Fruit fly (Drosophila melanogaster) whole organism, wandering third instar larva: ENCODE data around the gene Phb1.

Source experiments
- CG9705 ChIP-seq: fragments of 200-800 bp; sonication (Bioruptor generic); optimal IDR thresholded peaks from 2 replicates; lab custom pipeline; 2018; ENCODE audit warnings: missing biosample characterization, mild to moderate bottlenecking, missing genetic modification characterization
- CrebA ChIP-seq: fragments of 200-800 bp; sonication (Bioruptor generic); optimal IDR thresholded peaks from 2 replicates; lab custom pipeline; 2016; ENCODE audit warnings: missing biosample characterization, mild to moderate bottlenecking, missing genetic modification characterization, borderline replicate concordance
- Dfd ChIP-seq: fragments of >200 bp; optimal IDR thresholded peaks from 2 replicates; lab custom pipeline; 2017; ENCODE audit warnings: missing biosample characterization, missing genetic modification characterization
- Dif ChIP-seq: fragments of 200-275, 200-300 bp; sonication (Bioruptor generic); optimal IDR thresholded peaks from 2 replicates; lab custom pipeline; 2018; ENCODE audit warnings: missing biosample characterization, missing genetic modification characterization; ENCODE audit not compliant: partially characterized antibody
- Jra ChIP-seq: sonication (Bioruptor generic); optimal IDR thresholded peaks from 2 replicates; lab custom pipeline; 2016; ENCODE audit warnings: missing biosample characterization, missing genetic modification characterization
- Myc ChIP-seq: fragments of >200 bp; optimal IDR thresholded peaks from 2 replicates; lab custom pipeline; 2017
- N ChIP-seq: fragments of >200 bp; optimal IDR thresholded peaks from 2 replicates; lab custom pipeline; 2018; ENCODE audit warnings: missing biosample characterization, missing external identifiers, missing genetic modification characterization
- Rel ChIP-seq, 2 experiments: fragments of 200-800 bp; sonication (Bioruptor generic) in 1 of 2; optimal IDR thresholded peaks; 2 replicates in 1 of 2; 3 replicates in 1 of 2; lab custom pipeline; 2016 to 2019; ENCODE audit warnings: mild to moderate bottlenecking in 2 of 2, missing biosample characterization in 2 of 2, missing genetic modification characterization in 2 of 2, moderate library complexity in 1 of 2
- dl ChIP-seq, 2 experiments: fragments of 175-275, 200-275 bp in 1 of 2; fragments of 200-275 bp in 1 of 2; sonication (Bioruptor generic); optimal IDR thresholded peaks; lab custom pipeline; 2018; ENCODE audit warnings: mild to moderate bottlenecking in 2 of 2, missing biosample characterization in 2 of 2, missing genetic modification characterization in 2 of 2, moderate library complexity in 2 of 2; ENCODE audit not compliant: partially characterized antibody in 2 of 2, insufficient read depth in 1 of 2
- h ChIP-seq: fragments of 200-800 bp; sonication (Bioruptor generic); optimal IDR thresholded peaks from 3 replicates; lab custom pipeline; 2016; ENCODE audit warnings: missing biosample characterization, mild to moderate bottlenecking, missing genetic modification characterization
- usp ChIP-seq: fragments of >200 bp; optimal IDR thresholded peaks from 2 replicates; lab custom pipeline; 2017; ENCODE audit warnings: missing biosample characterization, missing genetic modification characterization
- woc ChIP-seq: sonication (Bioruptor generic); optimal IDR thresholded peaks from 2 replicates; lab custom pipeline; 2016; ENCODE audit warnings: missing biosample characterization, mild to moderate bottlenecking, missing genetic modification characterization

DNA sequence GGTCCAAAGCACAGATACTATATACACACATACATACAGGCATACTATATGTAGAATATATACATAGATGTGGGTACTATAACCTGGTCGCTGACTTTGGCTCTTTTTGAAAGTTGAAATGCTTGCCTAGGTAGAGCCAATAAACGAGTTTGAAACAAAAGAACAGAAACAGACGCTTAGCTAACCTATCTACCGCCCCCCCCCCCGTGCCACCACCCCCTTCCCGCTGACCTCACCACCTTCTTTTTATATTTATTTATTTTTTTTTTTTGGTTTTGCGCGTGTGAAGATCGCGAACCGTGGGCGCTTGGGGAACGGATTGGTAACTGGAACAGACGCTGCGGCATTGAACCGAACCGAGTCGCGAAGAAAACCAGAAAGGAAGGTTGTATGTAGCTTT, 20.4 kb upstream of the Phb1 start:
- TF ChIP-seq CG9705 (GFP tag; lab: Kevin White, UChicago), result no peak
- TF ChIP-seq Dif (GFP tag; lab: Kevin White, UChicago), result no peak
- no peak for TF ChIP-seq dl (GFP tag; optimal IDR thresholded peaks at IDR 0.05; lab: Kevin White, UChicago; ENCODE audit: insufficient read depth in 1 of 2, partially characterized antibody in 2 of 2)
- no peak for TF ChIP-seq Dfd (GFP tag; lab: Kevin White, UChicago)
- TF ChIP-seq usp (GFP tag; lab: Kevin White, UChicago), result no peak
- TF ChIP-seq N (GFP tag; lab: Kevin White, UChicago), result no peak
- no peak for TF ChIP-seq Myc (lab: Kevin White, UChicago)
- no peak for TF ChIP-seq Rel (GFP tag; optimal IDR thresholded peaks at IDR 0.05; lab: Kevin White, UChicago)
- no peak for TF ChIP-seq Rel (tag; optimal IDR thresholded peaks at IDR 0.05; lab: Kevin White, UChicago)
- TF ChIP-seq h, result no peak
- TF ChIP-seq woc (GFP tag; lab: Kevin White, UChicago), result no peak
- no peak for TF ChIP-seq Jra (GFP tag; lab: Kevin White, UChicago)
- no peak for TF ChIP-seq CrebA (GFP tag; lab: Kevin White, UChicago)
